Worm (Caenorhabditis elegans) whole organism, L3 larva: ENCODE data around the gene gon-4.

Experiments used
- aly-2 ChIP-seq: fragments of 150-350 bp; optimal IDR thresholded peaks from 2 replicates; lab custom pipeline; 2014; ENCODE audit warnings: missing biosample characterization, missing genetic modification characterization
- daf-12 ChIP-seq: fragments of 150-350 bp; optimal IDR thresholded peaks from 2 replicates; lab custom pipeline; 2014; ENCODE audit warnings: missing biosample characterization, missing genetic modification reagents, missing genetic modification characterization
- fos-1 ChIP-seq: fragments of 150-350 bp; optimal IDR thresholded peaks from 2 replicates; lab custom pipeline; 2014; ENCODE audit warnings: missing biosample characterization, missing genetic modification characterization
- mml-1 ChIP-seq: fragments of 150-350 bp; sonication (generic microtip); optimal IDR thresholded peaks from 3 replicates; lab custom pipeline; 2014; ENCODE audit warnings: missing biosample characterization, missing genetic modification characterization
- nhr-11 ChIP-seq: fragments of 150-350 bp; optimal IDR thresholded peaks from 2 replicates; lab custom pipeline; 2014; ENCODE audit warnings: missing biosample characterization, missing genetic modification characterization
- nhr-25 ChIP-seq: sonication (generic microtip); optimal IDR thresholded peaks from 2 replicates; lab custom pipeline; 2017; ENCODE audit warnings: missing biosample characterization, missing genetic modification characterization
- nhr-67 ChIP-seq: fragments of 150-350 bp; optimal IDR thresholded peaks from 2 replicates; lab custom pipeline; 2014; ENCODE audit warnings: missing biosample characterization, missing genetic modification characterization
- nhr-76 ChIP-seq: fragments of 150-350 bp; sonication (generic microtip); optimal IDR thresholded peaks from 5 replicates; lab custom pipeline; 2014; ENCODE audit warnings: missing biosample characterization, missing genetic modification characterization
- pha-4 ChIP-seq: fragments of 150-350 bp; optimal IDR thresholded peaks from 2 replicates; lab custom pipeline; 2014; ENCODE audit warnings: missing biosample characterization, missing genetic modification reagents, missing genetic modification characterization
- snpc-4 ChIP-seq: fragments of 150-350 bp; optimal IDR thresholded peaks from 2 replicates; lab custom pipeline; 2014; ENCODE audit warnings: missing biosample characterization, missing genetic modification characterization
- ztf-11 ChIP-seq: fragments of 150-350 bp; optimal IDR thresholded peaks from 2 replicates; lab custom pipeline; 2014; ENCODE audit warnings: missing biosample characterization, missing genetic modification characterization

- TF ChIP-seq mml-1 (no peak), fos-1 (no peak), nhr-25 (tag; lab: Kevin White, UChicago) (no peak), aly-2 (tag; lab: Kevin White, UChicago) (no peak), snpc-4 (tag; lab: Kevin White, UChicago) (no peak), nhr-76 (tag; lab: Kevin White, UChicago) (no peak), daf-12 (tag; lab: Kevin White, UChicago) (no peak), nhr-67 (tag; lab: Kevin White, UChicago) (no peak), ztf-11 (tag; lab: Kevin White, UChicago) (no peak), nhr-11 (tag; lab: Kevin White, UChicago) (no peak), pha-4 (no peak)
These were observed 7.0 kb upstream of the gon-4 start for ce11 chrIV:10190586-10190985.
